Worm (Caenorhabditis elegans): ENCODE results near the gene F44A2.7.

ce11 chrV:9287460-9287859, 33.8 kb upstream of the F44A2.7 start, which contains the start of gene lron-2:
- TF ChIP-seq him-1 (tag; optimal IDR thresholded peaks at IDR 0.05) (no peak), W03F9.2 (tag; optimal IDR thresholded peaks at IDR 0.05) (no peak), dao-5 (tag; optimal IDR thresholded peaks at IDR 0.05) (no peak)

Measured in whole organism, L4/young adult.